Worm (Caenorhabditis elegans) whole organism, midembryonic: ENCODE data around the gene Y67D2.2.

ENCODE experiments used
- T22C8.4 ChIP-seq: fragments of 200-800 bp; sonication (Bioruptor generic); IDR thresholded peaks from 2 replicates; pipeline ENCODE4 v1.3.6; 2022; ENCODE audit warnings: missing genetic modification characterization, missing compliant biosample characterization
- cog-1 ChIP-seq: sonication (generic microtip); optimal IDR thresholded peaks from 2 replicates; lab custom pipeline; 2016; ENCODE audit warnings: missing genetic modification characterization, missing compliant biosample characterization
- med-1 ChIP-seq: sonication (generic microtip); optimal IDR thresholded peaks from 2 replicates; lab custom pipeline; 2017; ENCODE audit warnings: missing genetic modification characterization, mild to moderate bottlenecking, missing compliant biosample characterization, antibody characterized with exemption, missing genetic modification reagents; ENCODE audit not compliant: insufficient read depth
- tab-1 ChIP-seq: fragments of 200-800 bp; sonication (Bioruptor generic); IDR thresholded peaks from 2 replicates; pipeline ENCODE4 v1.3.6; 2022; ENCODE audit warnings: missing genetic modification characterization, missing compliant biosample characterization
- ztf-23 ChIP-seq: fragments of 200-800 bp; sonication (Bioruptor generic); IDR thresholded peaks from 2 replicates; pipeline ENCODE4 v1.3.6; 2022; ENCODE audit warnings: missing genetic modification reagents, missing genetic modification characterization, missing compliant biosample characterization

DNA sequence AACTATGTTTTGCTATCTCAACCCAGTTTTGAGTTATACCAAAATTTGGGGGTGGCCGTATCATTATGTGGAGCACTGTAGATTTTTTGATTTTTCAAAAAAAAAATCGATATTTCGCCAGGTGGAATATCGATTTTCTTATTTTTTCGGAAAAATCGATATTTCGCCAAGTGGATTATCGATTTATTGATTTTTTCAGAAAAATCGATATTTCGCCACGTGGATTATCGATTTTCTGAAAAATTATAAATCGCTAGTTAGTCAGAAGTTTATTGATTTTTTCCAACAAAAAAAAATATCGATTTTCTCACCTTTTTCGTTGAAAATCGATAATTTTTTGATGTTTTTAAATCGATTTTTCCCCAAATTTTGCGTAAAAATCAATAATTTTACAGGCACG is 21.5 kb downstream of the Y67D2.2 start:
- TF ChIP-seq cog-1 (tag; lab: Kevin White, UChicago) (no peak), ztf-23 (GFP tag; lab: Robert Waterston, UW) (no peak), T22C8.4 (GFP tag; lab: Robert Waterston, UW) (peak; percentile 97), tab-1 (GFP tag; lab: Robert Waterston, UW) (no peak), med-1 (GFP tag; lab: Kevin White, UChicago) (no peak)
